Fruit fly (Drosophila melanogaster) whole organism: ENCODE measurements around the gene Cyp305a1.

Experiments used
- CG8478 ChIP-seq: fragments of >200 bp; optimal IDR thresholded peaks from 2 replicates; lab custom pipeline; 2018; ENCODE audit warnings: inconsistent platforms
- Dll ChIP-seq: fragments of >200 bp; optimal IDR thresholded peaks from 2 replicates; lab custom pipeline; 2017
- EcR ChIP-seq, 2 experiments: fragments of >200 bp; optimal IDR thresholded peaks; 2 replicates each; lab custom pipeline; 2017; ENCODE audit warnings: missing biosample characterization in 2 of 2, missing genetic modification characterization in 2 of 2, missing genetic modification reagents in 2 of 2
- pan ChIP-seq: fragments of >200 bp; optimal IDR thresholded peaks from 2 replicates; lab custom pipeline; 2017
- psq ChIP-seq: fragments of >200 bp; optimal IDR thresholded peaks from 2 replicates; lab custom pipeline; 2017
- usp ChIP-seq: fragments of >200 bp; optimal IDR thresholded peaks from 2 replicates; lab custom pipeline; 2017; ENCODE audit warnings: missing biosample characterization, missing genetic modification characterization, mixed read lengths

Cyp305a1 gene

DNA sequence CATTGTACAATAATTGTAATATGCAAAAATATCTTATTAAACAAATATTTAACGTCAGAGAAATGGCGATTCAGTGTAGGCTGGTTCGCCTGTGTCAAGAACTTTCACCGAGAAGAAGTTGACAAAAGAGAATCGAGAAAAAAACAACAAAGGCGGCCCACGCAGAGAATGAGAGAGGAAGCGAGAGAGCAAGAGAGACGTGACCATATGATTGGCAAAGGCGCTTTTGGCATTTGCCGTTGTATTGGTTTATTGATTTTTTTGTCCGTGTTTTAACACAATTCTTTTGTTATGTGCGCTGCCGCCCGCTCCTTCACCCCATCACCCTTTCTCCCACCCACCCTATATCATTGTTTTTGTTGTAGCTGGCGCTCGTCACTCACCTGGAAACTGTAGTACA lies 20.1 kb upstream of the Cyp305a1 start:
- TF ChIP-seq CG8478 (lab: Kevin White, UChicago) (no peak), psq (lab: Kevin White, UChicago) (no peak), usp (no peak), Dll (no peak), EcR (GFP tag; optimal IDR thresholded peaks at IDR 0.05; lab: Kevin White, UChicago) (no peak), pan (no peak)

DNA sequence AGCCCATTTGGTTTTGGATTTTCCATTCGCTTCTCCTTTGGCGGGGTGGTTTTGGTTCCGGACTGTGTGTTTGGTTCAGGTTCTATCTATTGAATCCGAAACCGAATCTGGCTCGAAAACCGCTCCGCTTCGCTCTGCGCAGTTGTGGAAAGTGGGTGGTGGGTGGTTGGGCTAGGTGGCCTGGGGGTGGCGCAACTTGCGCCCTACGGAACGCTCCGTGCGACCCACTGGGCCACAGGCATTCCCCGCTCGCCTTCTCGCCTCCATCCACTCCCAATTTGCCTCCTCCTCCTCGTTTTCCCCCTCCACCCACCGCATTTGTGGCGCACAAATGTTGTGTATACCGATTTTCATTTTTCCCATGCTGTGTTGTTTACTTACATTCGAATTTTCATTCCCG lies 5.6 kb upstream of the Cyp305a1 start:
- TF ChIP-seq CG8478 (lab: Kevin White, UChicago) (no peak), EcR (GFP tag; optimal IDR thresholded peaks at IDR 0.05; lab: Kevin White, UChicago) (no peak), pan (no peak), psq (lab: Kevin White, UChicago) (no peak), Dll (no peak), usp (no peak)

DNA sequence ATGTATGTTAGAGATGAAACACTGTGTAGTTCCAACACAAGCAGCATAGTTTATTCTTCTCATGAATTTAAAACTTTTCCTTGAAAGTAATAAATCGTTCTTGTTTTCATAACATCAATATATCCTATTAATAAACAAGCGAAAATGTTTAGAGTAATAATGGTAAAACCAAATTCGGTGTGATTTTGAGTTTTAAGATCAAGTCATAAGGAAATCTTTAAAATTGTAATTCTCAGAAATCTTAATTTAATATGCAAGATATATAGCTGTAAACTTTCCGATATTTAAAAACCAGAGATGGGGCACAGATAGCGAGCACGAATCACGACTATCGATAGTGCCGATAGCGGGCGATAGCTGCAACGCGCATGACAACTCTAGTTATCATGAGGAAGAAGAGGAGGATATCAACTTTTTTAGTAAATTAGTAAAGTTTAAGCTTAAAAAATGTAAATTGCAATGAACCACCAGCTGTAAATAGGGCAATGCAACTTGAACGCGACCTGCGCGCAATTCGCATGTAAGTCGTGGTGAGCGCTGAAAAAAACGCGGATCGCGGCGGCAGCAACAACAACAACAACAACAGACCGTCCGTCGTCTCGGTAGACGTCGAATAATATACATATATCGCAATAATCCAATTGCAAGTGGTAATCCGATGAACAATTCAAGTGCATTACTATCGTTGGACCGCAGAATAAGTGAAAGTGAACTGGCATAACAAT lies 4.8 kb upstream of the Cyp305a1 start, which contains the start of the genes Fibp and Deaf1:
Fibp (minus strand) TSS at position 161 of the 725 bp plus-strand sequence.
Deaf1 (plus strand) TSS at position 368 of the 725 bp plus-strand sequence.
- TF ChIP-seq Dll, result no peak
- no peak for TF ChIP-seq CG8478 (lab: Kevin White, UChicago)
- no peak for TF ChIP-seq usp

DNA sequence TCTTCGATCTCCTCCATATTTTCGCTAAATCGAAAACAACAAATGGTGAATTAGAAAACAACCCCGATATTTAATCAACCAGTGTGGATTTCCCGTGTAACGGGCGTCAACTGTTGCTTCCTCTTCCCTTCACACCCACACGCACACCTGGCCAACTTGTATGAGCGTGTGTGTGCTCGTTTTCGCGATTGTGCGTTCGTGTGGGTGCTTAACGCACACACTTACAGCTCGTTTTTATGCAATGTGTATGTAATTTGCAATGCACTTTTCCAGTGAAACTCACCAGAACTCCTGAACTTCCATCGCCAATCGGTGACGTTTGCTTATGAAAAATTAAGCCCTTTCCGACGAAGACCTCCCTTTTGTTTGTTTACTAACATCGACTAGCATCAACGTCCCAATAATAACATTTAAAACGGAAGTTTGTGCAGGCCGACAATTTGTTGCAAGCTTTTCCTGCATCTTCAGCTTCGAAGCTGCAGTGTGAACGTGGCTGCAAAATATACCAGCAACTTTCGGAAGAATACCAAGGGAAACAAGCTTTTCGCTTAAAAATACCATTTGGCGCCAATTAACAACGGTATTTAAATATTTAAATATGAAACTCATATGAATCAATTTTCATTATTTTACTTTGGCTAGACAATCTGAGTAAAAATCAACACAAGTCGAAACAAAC lies 2.5 kb upstream of the Cyp305a1 start, which contains the start of gene cyc:
cyc (minus strand) TSS at position 467 of the 679 bp plus-strand sequence.
- no peak for TF ChIP-seq EcR (GFP tag; optimal IDR thresholded peaks at IDR 0.05; lab: Kevin White, UChicago)
- peak; percentile 33 for TF ChIP-seq CG8478 (lab: Kevin White, UChicago)

DNA sequence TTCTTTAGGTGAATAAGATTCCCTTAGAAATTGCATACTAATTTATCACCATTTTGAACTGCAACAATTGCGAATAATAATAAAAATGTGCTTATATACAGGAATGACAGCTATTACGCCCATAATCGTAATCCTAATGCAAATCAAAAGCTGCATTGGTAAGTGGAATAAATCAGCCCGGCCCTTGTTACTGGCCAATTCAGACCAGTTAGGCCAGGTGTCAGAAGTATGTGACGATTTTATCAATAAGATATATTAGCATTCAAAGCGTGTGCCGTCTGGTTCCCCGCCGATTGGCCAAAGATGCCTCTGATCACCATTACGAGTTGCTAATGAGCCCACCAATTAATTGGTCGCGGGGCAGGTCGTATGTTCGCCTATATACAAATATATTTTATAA lies 648 bp downstream of the Cyp305a1 start:
- TF ChIP-seq CG8478 (lab: Kevin White, UChicago) (no peak), psq (lab: Kevin White, UChicago) (no peak), EcR (GFP tag; optimal IDR thresholded peaks at IDR 0.05; lab: Kevin White, UChicago) (no peak)

DNA sequence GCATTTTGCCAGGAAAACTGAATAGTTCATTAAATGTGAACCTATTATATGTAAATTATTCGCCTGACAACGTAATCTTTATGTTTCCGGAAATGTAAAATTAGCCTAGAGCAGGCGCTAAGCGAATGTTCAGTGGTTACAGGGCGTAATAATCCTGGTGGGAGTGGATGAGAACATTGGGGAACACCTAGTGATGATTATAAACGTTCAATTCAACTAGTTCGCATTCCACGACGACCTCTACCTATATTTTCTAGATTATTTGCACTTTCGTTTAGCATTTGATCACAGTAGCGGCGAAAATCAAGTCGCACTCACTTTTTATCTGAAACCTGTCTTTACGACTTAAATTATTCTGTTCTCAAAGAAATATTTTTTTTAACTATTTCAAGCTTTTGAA lies 5.6 kb downstream of the Cyp305a1 start:
- TF ChIP-seq pan (no peak), Dll (no peak), usp (no peak), CG8478 (lab: Kevin White, UChicago) (no peak)

DNA sequence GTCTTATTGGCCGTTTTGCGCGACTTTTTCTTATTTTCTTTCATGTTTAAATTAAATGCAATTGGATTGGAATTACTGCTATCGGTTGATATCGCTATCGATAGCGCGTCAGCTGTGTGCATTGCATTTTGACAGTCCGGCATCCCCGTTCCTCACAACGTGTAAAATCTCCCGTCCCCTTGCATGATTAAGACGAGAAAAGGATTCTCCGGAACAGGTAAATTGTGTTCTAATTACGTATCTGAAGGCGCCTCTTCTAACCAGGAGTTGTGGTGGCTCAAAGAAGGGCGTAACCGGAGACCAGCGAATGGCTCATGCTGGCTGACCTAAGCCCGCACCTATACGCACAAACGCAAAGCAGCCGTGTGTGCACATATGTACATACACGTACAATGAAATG lies 6.0 kb downstream of the Cyp305a1 start, which contains the start of the genes CG14104 and Kap-alpha1:
CG14104 (minus strand) TSS at position 97 of the 400 bp plus-strand sequence.
Kap-alpha1 (plus strand) TSS at position 130 of the 400 bp plus-strand sequence.
- TF ChIP-seq psq (lab: Kevin White, UChicago), result no peak
- no peak for TF ChIP-seq Dll
- TF ChIP-seq pan, result no peak

DNA sequence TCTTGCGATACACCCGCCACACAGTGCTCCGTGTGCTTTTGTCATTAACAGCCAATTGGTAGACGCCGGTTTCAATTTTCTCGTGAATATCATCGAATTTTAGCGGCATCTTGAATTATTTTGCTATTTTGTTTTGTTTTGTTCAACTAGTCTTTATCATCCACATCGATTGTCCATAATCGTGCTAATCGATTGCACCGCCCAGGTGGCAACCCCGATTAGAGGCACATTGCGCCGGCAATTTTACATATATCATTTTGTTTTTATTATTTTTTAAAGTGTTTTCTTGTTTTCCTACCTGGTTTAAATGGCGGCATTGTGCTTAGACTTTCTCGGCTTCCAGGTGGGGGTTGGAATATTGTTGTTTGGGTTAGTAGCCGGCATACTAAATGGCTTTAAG lies 7.2 kb downstream of the Cyp305a1 start, which contains the start of gene CG34116:
CG34116 (minus strand) TSS at position 142 of the 400 bp plus-strand sequence.
- TF ChIP-seq CG8478 (lab: Kevin White, UChicago) (no peak), usp (no peak), psq (lab: Kevin White, UChicago) (no peak), Dll (no peak), pan (no peak), EcR (GFP tag; optimal IDR thresholded peaks at IDR 0.05; lab: Kevin White, UChicago) (no peak)

DNA sequence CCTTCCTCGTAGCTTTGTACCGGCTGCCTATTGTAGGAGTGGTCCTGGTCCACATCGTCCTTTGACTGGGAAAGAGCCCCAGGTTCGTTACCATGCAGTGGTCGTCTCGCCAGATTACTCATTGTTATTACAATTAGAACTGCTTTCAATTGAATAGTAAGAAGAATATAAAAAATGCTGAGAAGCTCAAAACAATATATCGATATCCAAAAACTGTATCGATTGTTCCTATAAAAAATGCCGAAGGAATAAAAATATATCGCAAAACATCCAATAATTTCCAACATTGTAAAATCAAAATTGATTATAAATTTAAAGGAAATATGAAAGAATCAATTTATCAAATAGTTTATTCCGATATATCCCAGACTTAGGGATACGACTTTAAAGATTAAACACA lies 8.2 kb downstream of the Cyp305a1 start, which contains the start of the genes TORIP and Ccdc58:
TORIP (minus strand) TSS at position 173 of the 400 bp plus-strand sequence.
Ccdc58 (plus strand) TSS at position 274 of the 400 bp plus-strand sequence.
- TF ChIP-seq pan (no peak), Dll (no peak), CG8478 (lab: Kevin White, UChicago) (no peak), psq (lab: Kevin White, UChicago) (no peak), usp (no peak), EcR (GFP tag; optimal IDR thresholded peaks at IDR 0.05; lab: Kevin White, UChicago) (no peak)

DNA sequence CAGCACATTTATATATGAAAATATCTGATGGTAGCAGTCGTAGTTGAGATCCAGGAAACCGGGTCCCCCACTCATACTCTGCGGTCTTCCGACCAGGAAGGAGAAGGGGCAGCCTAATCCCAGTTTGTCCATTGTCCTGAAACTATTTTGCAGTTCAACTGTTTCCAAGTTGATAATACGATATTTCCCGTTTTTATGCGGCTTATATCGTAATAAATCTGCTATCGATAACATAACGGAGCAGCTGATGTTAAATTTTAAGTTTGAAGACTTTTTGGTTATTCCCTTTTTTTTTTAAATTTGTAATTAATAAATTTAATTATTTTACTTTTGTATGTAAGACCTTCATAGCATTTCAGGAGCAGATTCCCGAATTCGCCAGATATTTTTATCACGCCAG lies 12.0 kb downstream of the Cyp305a1 start, which contains the start of gene CG14102:
CG14102 (minus strand) TSS at position 187 of the 400 bp plus-strand sequence.
- TF ChIP-seq pan (no peak), CG8478 (lab: Kevin White, UChicago) (no peak), usp (no peak), Dll (no peak), EcR (GFP tag; optimal IDR thresholded peaks at IDR 0.05; lab: Kevin White, UChicago) (no peak), psq (lab: Kevin White, UChicago) (no peak)

DNA sequence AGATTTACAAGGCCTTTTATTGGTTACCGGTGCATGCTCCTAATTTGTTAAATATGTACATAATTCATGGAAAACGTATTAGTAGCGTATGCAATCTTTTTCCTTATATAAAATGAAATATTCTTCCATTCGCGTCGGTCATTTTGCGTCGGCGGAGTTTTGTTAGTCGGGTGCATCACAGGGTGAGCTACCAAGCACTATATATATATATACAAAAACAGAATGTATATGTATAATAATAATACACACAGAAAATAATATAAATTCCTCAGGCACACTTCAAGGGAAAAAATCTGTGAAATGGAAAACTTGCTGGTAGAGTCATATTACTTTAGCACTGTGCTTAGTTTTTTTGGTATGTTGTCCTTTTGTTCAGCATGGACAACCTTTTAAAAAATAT lies 14.2 kb downstream of the Cyp305a1 start, which contains the start of gene Ir76a:
Ir76a (plus strand) TSS at position 301 of the 400 bp plus-strand sequence.
- TF ChIP-seq EcR (GFP tag; optimal IDR thresholded peaks at IDR 0.05; lab: Kevin White, UChicago) (no peak), Dll (no peak), CG8478 (lab: Kevin White, UChicago) (no peak), usp (no peak), psq (lab: Kevin White, UChicago) (no peak), pan (no peak)

DNA sequence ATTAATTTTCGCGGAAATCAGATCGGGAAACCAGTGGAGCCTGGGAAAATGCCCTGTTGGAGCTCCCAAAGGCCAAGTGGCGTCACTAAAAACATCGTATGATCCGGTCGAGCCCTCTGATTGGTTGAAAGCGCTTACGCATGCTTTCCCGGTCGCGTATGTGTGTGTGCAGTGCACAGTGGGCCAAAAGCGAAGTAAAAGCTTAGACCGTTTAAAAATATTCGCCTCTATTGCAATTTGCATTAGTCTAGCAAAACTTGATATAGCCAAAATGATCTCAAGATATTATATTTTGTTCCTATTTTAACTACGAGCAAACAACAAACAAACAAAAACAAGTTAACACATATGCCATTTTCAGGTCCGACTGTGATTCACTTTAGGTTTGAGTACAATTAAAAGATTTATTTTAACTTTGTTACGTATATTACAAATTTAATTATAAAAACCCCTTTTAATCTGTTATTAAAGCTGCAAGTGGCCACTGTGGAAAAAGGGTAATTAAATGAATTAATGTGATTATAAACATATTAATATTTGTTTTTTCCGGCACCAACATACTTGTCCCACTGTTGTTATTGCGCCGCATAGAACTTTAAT lies 18.8 kb downstream of the Cyp305a1 start:
- TF ChIP-seq usp, result no peak
- no peak for TF ChIP-seq Dll
